Worm (Caenorhabditis elegans) whole organism, L4/young adult: Measurements from ENCODE around the gene T01E8.8.

Experiments used
- dao-5 ChIP-seq: sonication (generic microtip); optimal IDR thresholded peaks from 2 replicates; lab custom pipeline; 2016; ENCODE audit warnings: missing genotype, missing genetic modification characterization, moderate library complexity, missing compliant biosample characterization
- him-1 ChIP-seq: sonication (generic microtip); optimal IDR thresholded peaks from 2 replicates; lab custom pipeline; 2016; ENCODE audit warnings: missing genotype, missing genetic modification reagents, missing genetic modification characterization, missing compliant biosample characterization

- TF ChIP-seq dao-5 (no peak), him-1 (no peak)
Observed at ce11 chrII:10230972-10231371, at the start of gene T01E8.8.
